Worm (Caenorhabditis elegans) whole organism, L4 larva: ENCODE results near the gene C06A12.3.
A peak's percentile ranks its signal among the peaks of the same experiment; 100 is the strongest.

Experiments used
- F10B5.3 ChIP-seq: sonication (generic microtip); optimal IDR thresholded peaks from 2 replicates; lab custom pipeline; 2016; ENCODE audit warnings: mild to moderate bottlenecking, missing genetic modification characterization, missing compliant biosample characterization
- F37D6.2 ChIP-seq: sonication (generic microtip); optimal IDR thresholded peaks from 2 replicates; lab custom pipeline; 2016; ENCODE audit warnings: mild to moderate bottlenecking, missing genetic modification characterization, missing compliant biosample characterization
- F49E8.2 ChIP-seq: sonication (generic microtip); optimal IDR thresholded peaks from 2 replicates; lab custom pipeline; 2016; ENCODE audit warnings: missing compliant biosample characterization, mild to moderate bottlenecking, missing genetic modification characterization, borderline replicate concordance
- T26A8.4 ChIP-seq: fragments of 200-800 bp; sonication (Bioruptor generic); IDR thresholded peaks from 2 replicates; pipeline ENCODE4 v1.3.6; 2022; ENCODE audit warnings: missing genetic modification characterization, missing compliant biosample characterization
- Y5F2A.4 ChIP-seq: fragments of 200-800 bp; sonication (Bioruptor generic); optimal IDR thresholded peaks from 2 replicates; lab custom pipeline; 2018; ENCODE audit warnings: mild to moderate bottlenecking, missing genetic modification characterization, missing compliant biosample characterization
- aly-2 ChIP-seq: sonication (generic microtip); optimal IDR thresholded peaks from 2 replicates; lab custom pipeline; 2018; ENCODE audit warnings: missing biosample characterization, missing genetic modification characterization
- ama-1 ChIP-seq: fragments of 150-350 bp; optimal IDR thresholded peaks from 2 replicates; lab custom pipeline; 2014; ENCODE audit warnings: inconsistent platforms, mixed read lengths
- attf-4 ChIP-seq: sonication (generic microtip); optimal IDR thresholded peaks from 3 replicates; lab custom pipeline; 2017; ENCODE audit warnings: missing biosample characterization, missing genetic modification characterization
- ceh-62 ChIP-seq: sonication (generic microtip); optimal IDR thresholded peaks from 2 replicates; lab custom pipeline; 2017; ENCODE audit warnings: missing biosample characterization, missing genetic modification characterization
- daf-12 ChIP-seq: fragments of 150-350 bp; optimal IDR thresholded peaks from 2 replicates; lab custom pipeline; 2014; ENCODE audit warnings: missing biosample characterization, missing genetic modification reagents, missing genetic modification characterization
- daf-16 ChIP-seq, 3 experiments: sonication (generic microtip); optimal IDR thresholded peaks; 2 replicates each; lab custom pipeline; 2016 to 2017; ENCODE audit warnings: missing genetic modification characterization in 3 of 3, missing genetic modification reagents in 3 of 3, mild to moderate bottlenecking in 2 of 3, missing compliant biosample characterization in 2 of 3, missing biosample characterization in 1 of 3, moderate library complexity in 1 of 3
- dmd-8 ChIP-seq: fragments of 200-800 bp; sonication (Bioruptor generic); IDR thresholded peaks from 2 replicates; pipeline ENCODE4 v1.3.6; 2022; ENCODE audit warnings: missing genetic modification characterization, missing compliant biosample characterization
- dpl-1 ChIP-seq: fragments of 150-350 bp; optimal IDR thresholded peaks from 2 replicates; lab custom pipeline; 2014; ENCODE audit warnings: missing biosample characterization, missing genetic modification reagents, missing genetic modification characterization
- dve-1 ChIP-seq: sonication (generic microtip); optimal IDR thresholded peaks from 2 replicates; lab custom pipeline; 2017; ENCODE audit warnings: antibody characterized with exemption, mild to moderate bottlenecking, missing genetic modification characterization, missing compliant biosample characterization; ENCODE audit not compliant: insufficient read depth
- egl-43 ChIP-seq: fragments of 200-800 bp; sonication (Bioruptor generic); IDR thresholded peaks from 2 replicates; pipeline ENCODE4 v1.3.6; 2022; ENCODE audit warnings: missing genetic modification reagents, missing genetic modification characterization, missing compliant biosample characterization
- hlh-11 ChIP-seq: fragments of 200-800 bp; sonication (Bioruptor generic); optimal IDR thresholded peaks from 2 replicates; lab custom pipeline; 2018; ENCODE audit warnings: mild to moderate bottlenecking, missing genetic modification characterization, missing compliant biosample characterization
- lin-13 ChIP-seq: fragments of 150-350 bp; optimal IDR thresholded peaks from 2 replicates; lab custom pipeline; 2014; ENCODE audit warnings: missing biosample characterization, missing genetic modification reagents, missing genetic modification characterization
- lin-38 ChIP-seq: fragments of 200-800 bp; sonication (Bioruptor generic); IDR thresholded peaks from 2 replicates; pipeline ENCODE4 v1.3.6; 2022; ENCODE audit warnings: missing genetic modification reagents, missing genetic modification characterization, missing compliant biosample characterization
- lsy-2 ChIP-seq, 2 experiments: fragments of 150-350 bp in 1 of 2; sonication (generic microtip) in 1 of 2; optimal IDR thresholded peaks; 2 replicates each; lab custom pipeline; 2014 to 2017; ENCODE audit warnings: missing biosample characterization in 2 of 2, missing genetic modification characterization in 2 of 2
- madf-5 ChIP-seq, 2 experiments: fragments of 200-800 bp; sonication (Bioruptor generic); IDR thresholded peaks; 2 replicates each; pipeline ENCODE4 v1.3.6; 2022; ENCODE audit warnings: missing compliant biosample characterization in 2 of 2, missing genetic modification characterization in 2 of 2
- mes-2 ChIP-seq: sonication (generic microtip); optimal IDR thresholded peaks from 2 replicates; lab custom pipeline; 2016; ENCODE audit warnings: missing genotype, mild to moderate bottlenecking, missing genetic modification characterization, missing compliant biosample characterization; ENCODE audit not compliant: poor library complexity, severe bottlenecking
- nhr-10 ChIP-seq: fragments of 150-350 bp; optimal IDR thresholded peaks from 2 replicates; lab custom pipeline; 2014; ENCODE audit warnings: missing biosample characterization, missing genetic modification characterization
- nhr-237 ChIP-seq: sonication (generic microtip); optimal IDR thresholded peaks from 2 replicates; lab custom pipeline; 2017; ENCODE audit warnings: missing biosample characterization, missing genetic modification characterization
- nhr-28 ChIP-seq: fragments of 150-350 bp; optimal IDR thresholded peaks from 2 replicates; lab custom pipeline; 2014; ENCODE audit warnings: missing biosample characterization, missing genetic modification characterization
- pha-4 ChIP-seq, 2 experiments: fragments of 150-350 bp in 1 of 2; fragments of 200-800 bp in 1 of 2; sonication (Bioruptor generic) in 1 of 2; IDR thresholded peaks in 1 of 2; optimal IDR thresholded peaks in 1 of 2; 2 replicates each; pipeline versions ENCODE4 v1.3.6 to Lab custom; 2014 to 2022; ENCODE audit warnings: missing genetic modification characterization in 2 of 2, missing genetic modification reagents in 2 of 2, missing biosample characterization in 1 of 2, missing compliant biosample characterization in 1 of 2
- saeg-2 ChIP-seq: fragments of 200-800 bp; sonication (Bioruptor generic); IDR thresholded peaks from 2 replicates; pipeline ENCODE4 v1.3.6; 2022; ENCODE audit warnings: missing genetic modification reagents, missing genetic modification characterization, missing compliant biosample characterization
- snpc-1.2 ChIP-seq: fragments of 200-800 bp; sonication (Bioruptor generic); IDR thresholded peaks from 2 replicates; pipeline ENCODE4 v1.3.6; 2022; ENCODE audit warnings: missing genetic modification reagents, missing genetic modification characterization, missing compliant biosample characterization
- unc-62 ChIP-seq, 3 experiments: fragments of 150-350 bp in 1 of 3; sonication (generic microtip); optimal IDR thresholded peaks in 2 of 3; peaks in 1 of 3; 1 replicate in 1 of 3; 2 replicates in 2 of 3; lab custom pipeline; 2014 to 2017; ENCODE audit warnings: missing biosample characterization in 3 of 3, missing genetic modification characterization in 3 of 3, missing genetic modification reagents in 3 of 3, missing genotype in 1 of 3
- zag-1 ChIP-seq: fragments of 150-350 bp; optimal IDR thresholded peaks from 2 replicates; lab custom pipeline; 2014; ENCODE audit warnings: missing biosample characterization, missing genetic modification characterization
- ztf-11 ChIP-seq: fragments of 150-350 bp; optimal IDR thresholded peaks from 2 replicates; lab custom pipeline; 2014; ENCODE audit warnings: missing biosample characterization, missing genetic modification characterization

C06A12.3 gene

DNA sequence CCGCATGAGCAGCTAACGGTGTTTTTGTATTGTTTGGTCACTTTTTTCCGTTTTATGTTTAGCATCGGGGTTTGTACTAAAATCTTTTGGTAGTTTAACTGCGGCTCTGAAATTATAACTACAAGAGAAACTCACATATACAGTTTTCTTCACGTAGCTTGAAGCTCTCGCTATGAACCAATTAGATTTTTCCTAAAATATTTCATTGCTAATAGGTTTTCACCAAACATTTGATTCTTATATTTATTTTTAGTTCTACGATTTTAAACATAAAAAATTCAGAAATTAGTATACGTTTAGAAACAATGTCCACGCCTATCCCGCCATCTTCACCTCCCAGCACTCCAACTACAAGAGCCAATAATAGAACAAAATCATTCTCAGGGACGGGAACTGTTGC, at the start of gene C06A12.3:
TSS of gene C06A12.3 (plus strand) at position 301 of the 400 bp plus-strand sequence.
- TF ChIP-seq F37D6.2 (no peak), dmd-8 (GFP tag; lab: Robert Waterston, UW) (no peak), ztf-11 (tag; lab: Kevin White, UChicago) (no peak), ama-1 (no peak), egl-43 (no peak), lin-13 (GFP tag; lab: Kevin White, UChicago) (no peak), daf-16 (GFP tag; optimal IDR thresholded peaks at IDR 0.05; lab: Kevin White, UChicago) (no peak), daf-16 (tag; optimal IDR thresholded peaks at IDR 0.05; lab: Kevin White, UChicago) (no peak)

- TF ChIP-seq F49E8.2 (tag; lab: Kevin White, UChicago) (no peak), lin-38 (GFP tag; lab: Robert Waterston, UW) (peak; percentile 85), nhr-10 (tag; lab: Kevin White, UChicago) (no peak), ceh-62 (no peak), dve-1 (tag; lab: Kevin White, UChicago) (peak; percentile 17), saeg-2 (no peak), daf-12 (tag; lab: Kevin White, UChicago) (no peak), zag-1 (tag; lab: Kevin White, UChicago) (no peak), Y5F2A.4 (GFP tag; lab: Kevin White, UChicago) (no peak), aly-2 (tag; lab: Kevin White, UChicago) (no peak), daf-16 (GFP tag; optimal IDR thresholded peaks at IDR 0.05; lab: Kevin White, UChicago) (no peak), daf-16 (tag; optimal IDR thresholded peaks at IDR 0.05; lab: Kevin White, UChicago) (peak; percentile 48), pha-4 (GFP tag; IDR thresholded peaks at IDR 0.05; lab: Robert Waterston, UW) (no peak), pha-4 (tag; optimal IDR thresholded peaks at IDR 0.05; lab: Kevin White, UChicago) (peak; percentile 40), nhr-237 (tag; lab: Kevin White, UChicago) (no peak), nhr-28 (peak; percentile 28), mes-2 (tag; lab: Kevin White, UChicago) (peak; percentile 24), dpl-1 (GFP tag; lab: Kevin White, UChicago) (peak; percentile 50), lin-13 (GFP tag; lab: Kevin White, UChicago) (no peak), madf-5 (GFP tag; IDR thresholded peaks at IDR 0.05; lab: Robert Waterston, UW) (no peak), lsy-2 (tag; optimal IDR thresholded peaks at IDR 0.05; lab: Kevin White, UChicago) (peak in 1 of 2 experiments; percentile 43), egl-43 (no peak), snpc-1.2 (GFP tag; lab: Robert Waterston, UW) (peak; percentile 71), hlh-11 (tag; lab: Kevin White, UChicago) (no peak)
Observed at ce11 chrIV:17380061-17380680, 47.4 kb upstream of the C06A12.3 start, which contains the start of the genes C30H6.9 and dlat-2. C30H6.9 (minus strand) TSS chrIV:17380170. dlat-2 (plus strand) TSS chrIV:17380626.

DNA sequence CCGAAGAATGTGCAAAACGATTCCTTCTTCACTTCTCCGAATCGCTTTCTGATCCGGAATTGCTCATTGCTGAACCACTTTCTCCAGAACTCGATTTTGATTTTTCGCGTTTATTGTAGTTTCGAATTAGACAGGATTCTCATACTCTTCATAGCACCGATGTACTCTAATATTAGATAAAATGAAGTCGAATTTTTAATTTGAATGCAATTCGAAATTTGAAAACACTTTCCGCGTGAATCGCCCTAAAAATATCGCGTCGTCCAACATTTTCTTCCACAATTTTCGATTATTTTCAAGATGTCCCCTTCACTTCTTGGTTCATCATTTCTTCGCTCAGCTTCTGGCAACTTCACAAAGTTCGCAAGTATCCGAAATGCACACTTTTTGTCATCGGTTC, 45.5 kb upstream of the C06A12.3 start, which contains the start of gene C30H6.8:
TSS of gene C30H6.8 (plus strand) at position 301 of the 400 bp plus-strand sequence.
- peak in 1 of 2 experiments; percentile 80 for TF ChIP-seq unc-62 (GFP tag; optimal IDR thresholded peaks at IDR 0.05 in 1 of 2; lab: Kevin White, UChicago)
- TF ChIP-seq unc-62 (tag; optimal IDR thresholded peaks at IDR 0.05; lab: Kevin White, UChicago) = no peak
- TF ChIP-seq F10B5.3 (tag; lab: Kevin White, UChicago) = no peak
- TF ChIP-seq egl-43 = no peak
- TF ChIP-seq attf-4 = no peak

- TF ChIP-seq T26A8.4 (no peak), unc-62 (GFP tag; optimal IDR thresholded peaks at IDR 0.05 in 1 of 2; lab: Kevin White, UChicago) (peak in 1 of 2 experiments; percentile 40), unc-62 (tag; optimal IDR thresholded peaks at IDR 0.05; lab: Kevin White, UChicago) (no peak)
- TF ChIP-seq, all 104 proteins: peak for 1
Observed at ce11 chrIV:17383046-17383445, 44.5 kb upstream of the C06A12.3 start, which contains the start of gene C30H6.12. C30H6.12 (plus strand) TSS chrIV:17383346.
